Worm (Caenorhabditis elegans): ENCODE measurements around the gene lgc-28.

DNA sequence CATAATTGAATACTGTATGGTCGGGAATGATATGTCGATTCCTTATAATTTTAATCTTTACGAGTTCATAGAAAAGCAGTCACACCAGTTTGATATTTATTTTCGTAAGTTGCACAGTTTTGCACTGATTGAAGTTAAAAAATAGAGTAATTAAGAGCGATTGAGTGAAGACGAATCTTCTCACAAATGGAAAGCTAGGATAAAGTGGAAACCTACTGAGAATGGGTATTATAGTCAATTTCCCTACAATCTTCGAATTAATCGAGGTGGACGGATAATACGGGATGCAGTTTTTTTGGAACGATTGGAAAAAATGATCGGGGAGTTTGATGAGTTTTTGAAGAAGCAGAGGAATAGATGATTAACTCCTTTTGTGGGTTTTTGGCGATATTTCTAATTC is 16.1 kb downstream of the lgc-28 start, which contains the start of gene F22E5.23:
- TF ChIP-seq pha-4 (tag; optimal IDR thresholded peaks at IDR 0.05) (no peak), nhr-237 (tag; optimal IDR thresholded peaks at IDR 0.05) (no peak), elt-1 (tag; optimal IDR thresholded peaks at IDR 0.05; ENCODE audit: borderline replicate concordance, insufficient read depth) (no peak), mls-2 (tag; optimal IDR thresholded peaks at IDR 0.05) (no peak), mep-1 (tag; optimal IDR thresholded peaks at IDR 0.05) (no peak), ztf-11 (tag; optimal IDR thresholded peaks at IDR 0.05) (no peak), ceh-83 (GFP tag; optimal IDR thresholded peaks at IDR 0.05) (no peak), M03D4.4 (tag; optimal IDR thresholded peaks at IDR 0.05) (no peak), unc-62 (GFP tag; optimal IDR thresholded peaks at IDR 0.05) (no peak), cnd-1 (tag; optimal IDR thresholded peaks at IDR 0.05) (no peak), snpc-4 (tag; optimal IDR thresholded peaks at IDR 0.05) (no peak), ces-1 (GFP tag; optimal IDR thresholded peaks at IDR 0.05) (no peak)
